Worm (Caenorhabditis elegans) whole organism, early embryonic: Measurements from ENCODE around the gene str-196.

ENCODE experiments used
- B0310.2 ChIP-seq: sonication (generic microtip); optimal IDR thresholded peaks from 2 replicates; lab custom pipeline; 2016; ENCODE audit warnings: mild to moderate bottlenecking, missing genetic modification characterization, missing compliant biosample characterization
- F13C5.2 ChIP-seq: sonication (generic microtip); optimal IDR thresholded peaks from 2 replicates; lab custom pipeline; 2017; ENCODE audit warnings: mild to moderate bottlenecking, missing genetic modification characterization, inconsistent platforms, missing compliant biosample characterization
- aly-1 ChIP-seq: sonication (generic microtip); optimal IDR thresholded peaks from 2 replicates; lab custom pipeline; 2016; ENCODE audit warnings: missing genetic modification characterization, missing compliant biosample characterization
- ama-1 ChIP-seq: fragments of 150-350 bp; optimal IDR thresholded peaks from 2 replicates; lab custom pipeline; 2014
- ceh-13 ChIP-seq: fragments of 200-800 bp; sonication (Bioruptor generic); optimal IDR thresholded peaks from 2 replicates; lab custom pipeline; 2018; ENCODE audit warnings: mild to moderate bottlenecking, missing genetic modification characterization, missing compliant biosample characterization
- ceh-36 ChIP-seq: sonication (generic microtip); optimal IDR thresholded peaks from 2 replicates; lab custom pipeline; 2016; ENCODE audit warnings: missing genetic modification characterization, inconsistent platforms, missing compliant biosample characterization
- ets-7 ChIP-seq: sonication (generic microtip); optimal IDR thresholded peaks from 2 replicates; lab custom pipeline; 2016; ENCODE audit warnings: missing genotype, missing genetic modification characterization, missing compliant biosample characterization
- flt-1 ChIP-seq: fragments of 200-800 bp; sonication (Bioruptor generic); IDR thresholded peaks from 2 replicates; pipeline ENCODE4 v1.3.6; 2022; ENCODE audit warnings: missing genetic modification characterization, missing compliant biosample characterization
- hmbx-1 ChIP-seq: sonication (generic microtip); optimal IDR thresholded peaks from 2 replicates; lab custom pipeline; 2016; ENCODE audit warnings: mild to moderate bottlenecking, missing genetic modification characterization, missing compliant biosample characterization
- hmg-4 ChIP-seq: fragments of 200-800 bp; sonication (Bioruptor generic); optimal IDR thresholded peaks from 2 replicates; lab custom pipeline; 2018; ENCODE audit warnings: mild to moderate bottlenecking, missing genetic modification characterization, missing compliant biosample characterization
- hnd-1 ChIP-seq: sonication (generic microtip); optimal IDR thresholded peaks from 2 replicates; lab custom pipeline; 2016; ENCODE audit warnings: missing genetic modification characterization, missing compliant biosample characterization
- pes-1 ChIP-seq: fragments of 200-800 bp; sonication (Bioruptor generic); IDR thresholded peaks from 2 replicates; pipeline ENCODE4 v1.3.6; 2022; ENCODE audit warnings: missing genetic modification reagents, missing genetic modification characterization, missing compliant biosample characterization
- scrt-1 ChIP-seq: fragments of 200-800 bp; sonication (Bioruptor generic); IDR thresholded peaks from 2 replicates; pipeline ENCODE4 v1.3.6; 2022; ENCODE audit warnings: missing genetic modification characterization, missing compliant biosample characterization
- sea-1 ChIP-seq: fragments of 200-800 bp; sonication (Bioruptor generic); conservative IDR thresholded peaks from 2 replicates; pipeline ENCODE4 v1.3.6; 2022; ENCODE audit warnings: missing genetic modification characterization, missing compliant biosample characterization
- tbx-11 ChIP-seq: fragments of 200-800 bp; sonication (Bioruptor generic); IDR thresholded peaks from 2 replicates; pipeline ENCODE4 v1.3.6; 2022; ENCODE audit warnings: missing genetic modification characterization, missing compliant biosample characterization
- tbx-37 ChIP-seq: fragments of 200-800 bp; sonication (Bioruptor generic); conservative IDR thresholded peaks from 2 replicates; pipeline ENCODE4 v1.3.6; 2022; ENCODE audit warnings: missing genetic modification reagents, missing genetic modification characterization, missing compliant biosample characterization
- tra-4 ChIP-seq: sonication (generic microtip); optimal IDR thresholded peaks from 2 replicates; lab custom pipeline; 2017; ENCODE audit warnings: missing genetic modification characterization, missing compliant biosample characterization

Gene str-196

DNA sequence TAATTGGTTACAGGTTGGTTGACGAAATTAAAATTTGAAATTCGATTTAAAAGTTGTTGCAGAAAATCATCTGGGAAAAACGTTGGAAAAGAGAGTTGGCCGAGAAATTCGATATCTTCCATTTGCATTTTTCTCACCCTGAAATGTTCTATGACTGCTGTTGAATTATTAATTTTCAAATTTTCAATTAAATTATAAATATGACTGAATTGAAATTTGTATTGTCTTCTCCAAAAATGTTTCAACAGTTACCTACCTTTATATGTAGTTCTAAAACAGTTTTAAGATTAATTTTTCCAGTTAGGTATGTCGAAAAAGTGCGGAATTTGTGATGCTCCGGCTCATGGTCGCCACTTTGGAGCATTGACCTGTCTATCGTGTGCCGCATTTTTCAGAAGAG lies 4.8 kb upstream of the str-196 start, which contains the start of gene nhr-211:
nhr-211 (plus strand) TSS at position 301 of the 400 bp plus-strand sequence.
- no peak for TF ChIP-seq aly-1 (tag; lab: Kevin White, UChicago)
- no peak for TF ChIP-seq tbx-11 (GFP tag; lab: Robert Waterston, UW)
- TF ChIP-seq hmg-4 (GFP tag; lab: Kevin White, UChicago), result no peak
- TF ChIP-seq hmbx-1 (tag; lab: Kevin White, UChicago), result no peak
- no peak for TF ChIP-seq ama-1 (lab: Kevin White, UChicago)

DNA sequence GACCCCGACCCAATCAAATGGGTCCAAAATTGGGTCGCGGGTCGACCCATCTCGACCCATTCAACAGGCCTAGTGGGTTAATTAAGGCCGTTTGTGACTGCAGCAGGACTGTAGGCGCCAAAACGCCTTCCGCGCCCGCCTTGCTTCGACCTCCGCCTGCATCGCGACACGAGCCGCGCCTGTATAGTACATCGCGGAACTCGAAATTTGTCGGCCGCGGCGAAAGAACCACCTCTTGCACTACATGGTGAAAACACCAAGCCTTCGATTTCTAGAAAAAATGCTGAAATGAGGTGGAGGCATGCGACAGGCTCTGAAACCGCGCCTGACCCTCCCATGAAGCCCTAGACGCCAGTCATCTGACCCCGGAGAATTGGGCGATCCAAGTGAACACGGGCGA lies 3.6 kb upstream of the str-196 start:
- no peak for TF ChIP-seq B0310.2 (tag; lab: Kevin White, UChicago)
- no peak for TF ChIP-seq sea-1 (GFP tag; lab: Robert Waterston, UW)
- TF ChIP-seq hnd-1 (tag; lab: Kevin White, UChicago), result no peak

DNA sequence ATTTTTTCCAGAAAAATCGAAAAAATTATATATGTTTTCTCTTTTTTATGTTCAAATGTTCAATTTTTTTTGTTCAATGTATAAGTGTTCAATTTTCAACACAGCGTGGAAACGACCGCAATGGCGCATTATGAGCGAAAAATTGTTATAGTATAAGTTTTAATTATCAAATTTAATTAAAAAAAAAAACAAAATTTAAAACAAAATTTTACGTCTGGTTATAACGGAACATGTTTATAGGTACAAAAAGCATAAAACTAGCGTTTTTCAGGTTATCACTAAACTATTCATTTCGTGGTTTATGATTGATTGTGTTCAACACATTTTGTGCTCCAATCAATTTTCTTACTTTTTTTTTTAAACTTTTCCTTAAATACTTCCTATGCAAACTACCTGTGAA lies 2.2 kb upstream of the str-196 start, which contains the start of gene nhr-106:
nhr-106 (plus strand) TSS at position 301 of the 400 bp plus-strand sequence.
- TF ChIP-seq hnd-1 (tag; lab: Kevin White, UChicago), result no peak
- TF ChIP-seq scrt-1, result no peak
- no peak for TF ChIP-seq pes-1 (GFP tag; lab: Robert Waterston, UW)
- TF ChIP-seq ets-7 (tag; lab: Kevin White, UChicago), result no peak
- no peak for TF ChIP-seq hmg-4 (GFP tag; lab: Kevin White, UChicago)
- no peak for TF ChIP-seq sea-1 (GFP tag; lab: Robert Waterston, UW)
- TF ChIP-seq ama-1 (lab: Kevin White, UChicago), result no peak
- no peak for TF ChIP-seq tbx-37
- no peak for TF ChIP-seq ceh-36 (tag; lab: Kevin White, UChicago)
- no peak for TF ChIP-seq aly-1 (tag; lab: Kevin White, UChicago)
- no peak for TF ChIP-seq hmbx-1 (tag; lab: Kevin White, UChicago)
- TF ChIP-seq tra-4 (tag; lab: Kevin White, UChicago), result no peak
- no peak for TF ChIP-seq B0310.2 (tag; lab: Kevin White, UChicago)
- no peak for TF ChIP-seq F13C5.2 (tag; lab: Kevin White, UChicago)
- TF ChIP-seq ceh-13 (GFP tag; lab: Kevin White, UChicago), result no peak
- TF ChIP-seq tbx-11 (GFP tag; lab: Robert Waterston, UW), result no peak
- TF ChIP-seq flt-1 (GFP tag; lab: Robert Waterston, UW), result no peak

DNA sequence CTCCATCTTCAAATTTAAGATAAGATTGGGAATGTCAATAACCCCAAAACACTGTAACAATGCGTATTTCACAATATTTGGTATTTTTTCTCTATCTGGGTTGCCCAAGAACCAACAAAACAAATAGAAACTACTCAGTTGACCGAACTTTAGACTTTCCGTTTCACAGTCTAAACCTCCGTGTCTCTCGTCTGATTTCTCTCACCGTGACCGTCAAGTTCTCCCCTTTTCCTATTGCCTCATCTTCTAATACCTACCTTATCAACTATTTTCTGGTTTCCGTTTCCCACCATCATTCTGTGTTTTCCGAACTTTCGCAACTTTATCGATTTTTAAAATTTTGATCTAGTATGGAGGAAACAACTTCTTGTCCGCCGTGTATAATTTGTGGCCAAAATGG lies 2.8 kb downstream of the str-196 start, which contains the start of gene nhr-131:
nhr-131 (plus strand) TSS at position 87 of the 400 bp plus-strand sequence.
- no peak for TF ChIP-seq pes-1 (GFP tag; lab: Robert Waterston, UW)
- no peak for TF ChIP-seq tbx-11 (GFP tag; lab: Robert Waterston, UW)
- no peak for TF ChIP-seq hmbx-1 (tag; lab: Kevin White, UChicago)
- no peak for TF ChIP-seq hnd-1 (tag; lab: Kevin White, UChicago)
- TF ChIP-seq ceh-36 (tag; lab: Kevin White, UChicago), result no peak
- no peak for TF ChIP-seq tbx-37
- no peak for TF ChIP-seq flt-1 (GFP tag; lab: Robert Waterston, UW)
- TF ChIP-seq hmg-4 (GFP tag; lab: Kevin White, UChicago), result no peak
- no peak for TF ChIP-seq aly-1 (tag; lab: Kevin White, UChicago)
- no peak for TF ChIP-seq tra-4 (tag; lab: Kevin White, UChicago)
- TF ChIP-seq F13C5.2 (tag; lab: Kevin White, UChicago), result no peak
- no peak for TF ChIP-seq ama-1 (lab: Kevin White, UChicago)
- no peak for TF ChIP-seq sea-1 (GFP tag; lab: Robert Waterston, UW)
- no peak for TF ChIP-seq B0310.2 (tag; lab: Kevin White, UChicago)
- no peak for TF ChIP-seq ceh-13 (GFP tag; lab: Kevin White, UChicago)

DNA sequence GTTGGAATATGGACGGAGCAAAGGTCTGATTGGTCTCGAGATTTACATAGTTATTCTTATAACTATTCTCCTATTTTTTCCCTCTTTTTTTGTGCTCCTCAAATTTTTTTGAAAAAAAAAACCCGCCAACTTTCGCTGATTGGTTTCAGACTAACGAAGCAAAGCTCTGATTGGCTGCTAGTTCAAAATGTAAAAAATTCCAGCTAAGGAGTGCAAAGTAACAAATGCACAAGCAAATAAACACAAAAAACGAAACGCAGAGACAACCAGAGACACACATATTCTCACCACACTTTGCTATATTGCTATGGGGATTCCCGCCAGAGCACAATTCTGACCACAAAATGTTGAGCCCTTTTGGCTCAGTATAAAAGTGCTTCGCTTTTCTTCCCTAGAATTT lies 5.9 kb downstream of the str-196 start, which contains the start of gene T01G6.1:
T01G6.1 (plus strand) TSS at position 301 of the 400 bp plus-strand sequence.
- no peak for TF ChIP-seq aly-1 (tag; lab: Kevin White, UChicago)

DNA sequence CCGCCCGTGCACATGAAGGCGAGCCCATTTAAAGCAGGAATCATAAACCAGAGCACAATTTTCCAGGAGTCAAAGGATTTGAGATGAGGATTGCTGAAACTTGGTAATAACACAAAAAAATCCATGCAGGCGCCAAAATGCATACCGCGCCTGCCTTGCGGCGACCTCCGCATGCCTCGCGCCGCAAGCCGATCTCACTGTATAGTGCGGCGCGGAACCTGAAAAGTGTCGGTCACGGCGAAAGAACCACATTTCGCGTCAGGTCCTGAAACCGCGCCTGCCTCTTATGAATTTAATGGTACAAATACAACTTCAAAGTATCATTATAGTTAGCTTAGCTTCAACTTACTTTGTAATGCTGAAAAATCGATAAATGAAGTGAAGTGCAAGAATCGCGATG lies 9.0 kb downstream of the str-196 start:
- TF ChIP-seq scrt-1 (no peak), tbx-37 (no peak), F13C5.2 (tag; lab: Kevin White, UChicago) (no peak), pes-1 (GFP tag; lab: Robert Waterston, UW) (no peak), hmbx-1 (tag; lab: Kevin White, UChicago) (no peak), tbx-11 (GFP tag; lab: Robert Waterston, UW) (no peak), ama-1 (lab: Kevin White, UChicago) (no peak), sea-1 (GFP tag; lab: Robert Waterston, UW) (no peak), hnd-1 (tag; lab: Kevin White, UChicago) (no peak), aly-1 (tag; lab: Kevin White, UChicago) (no peak), ceh-36 (tag; lab: Kevin White, UChicago) (no peak), flt-1 (GFP tag; lab: Robert Waterston, UW) (no peak)

DNA sequence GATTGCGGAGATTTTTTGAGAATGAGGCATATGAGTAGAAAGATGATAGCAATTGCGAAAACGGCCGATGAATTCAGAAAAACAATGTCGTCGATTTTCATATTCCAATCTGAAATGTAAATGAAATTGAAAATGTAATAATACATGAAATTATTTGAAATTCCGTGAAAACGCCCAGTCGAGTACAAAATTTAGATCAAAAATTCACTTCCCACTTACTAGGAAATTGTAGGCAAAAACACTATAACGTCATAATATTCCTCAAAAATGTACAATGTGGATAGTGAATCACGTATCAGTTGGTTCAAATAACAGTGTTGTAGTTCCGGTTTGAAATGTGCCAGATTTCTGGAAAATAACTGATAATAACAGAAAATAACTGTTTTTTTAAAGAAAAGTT lies 9.7 kb downstream of the str-196 start, which contains the start of gene str-256:
str-256 (minus strand) TSS at position 101 of the 400 bp plus-strand sequence.
- TF ChIP-seq hmbx-1 (tag; lab: Kevin White, UChicago) (no peak), sea-1 (GFP tag; lab: Robert Waterston, UW) (no peak), ceh-13 (GFP tag; lab: Kevin White, UChicago) (no peak), flt-1 (GFP tag; lab: Robert Waterston, UW) (no peak), tbx-37 (no peak), hnd-1 (tag; lab: Kevin White, UChicago) (no peak), ets-7 (tag; lab: Kevin White, UChicago) (no peak), B0310.2 (tag; lab: Kevin White, UChicago) (no peak), tra-4 (tag; lab: Kevin White, UChicago) (no peak), scrt-1 (no peak), pes-1 (GFP tag; lab: Robert Waterston, UW) (no peak), ceh-36 (tag; lab: Kevin White, UChicago) (no peak), F13C5.2 (tag; lab: Kevin White, UChicago) (no peak), tbx-11 (GFP tag; lab: Robert Waterston, UW) (no peak), ama-1 (lab: Kevin White, UChicago) (no peak), aly-1 (tag; lab: Kevin White, UChicago) (no peak), hmg-4 (GFP tag; lab: Kevin White, UChicago) (no peak)
